Fruit fly (Drosophila melanogaster) whole organism, embryonic: ENCODE results near the gene rut.

Experiments used
- Abd-B ChIP-seq: fragments of 200-800 bp; sonication (Bioruptor generic); optimal IDR thresholded peaks from 2 replicates; lab custom pipeline; 2018; ENCODE audit warnings: missing biosample characterization, mild to moderate bottlenecking, missing genetic modification characterization, moderate library complexity
- Atf-2 ChIP-seq: fragments of 200-800 bp; sonication (Bioruptor generic); optimal IDR thresholded peaks from 2 replicates; lab custom pipeline; 2016; ENCODE audit warnings: missing biosample characterization, missing genetic modification characterization
- B-H2 ChIP-seq: fragments of 200-800 bp; sonication (Bioruptor generic); optimal IDR thresholded peaks from 2 replicates; lab custom pipeline; 2018; ENCODE audit warnings: missing biosample characterization, mild to moderate bottlenecking, missing genetic modification characterization
- Bteb2 ChIP-seq: fragments of 200-800 bp; sonication (Bioruptor generic); optimal IDR thresholded peaks from 2 replicates; lab custom pipeline; 2016; ENCODE audit warnings: missing biosample characterization, missing genetic modification characterization
- CG10267 ChIP-seq: fragments of 200-800 bp; sonication (Bioruptor generic); optimal IDR thresholded peaks from 2 replicates; lab custom pipeline; 2018; ENCODE audit warnings: missing biosample characterization, mild to moderate bottlenecking, missing genetic modification characterization, moderate library complexity
- CG10959 ChIP-seq: fragments of 200-800 bp; sonication (Bioruptor generic); IDR thresholded peaks from 2 replicates; pipeline ENCODE4 v1.3.6; 2022; ENCODE audit warnings: missing biosample characterization, missing genetic modification characterization
- CG11456 ChIP-seq: fragments of 200-800 bp; sonication (Bioruptor generic); IDR thresholded peaks from 3 replicates; pipeline ENCODE4 v1.3.6; 2022; ENCODE audit warnings: missing biosample characterization, missing genetic modification characterization
- CG11560 ChIP-seq: fragments of 200-800 bp; sonication (Bioruptor generic); IDR thresholded peaks from 3 replicates; pipeline ENCODE4 v1.3.6; 2022; ENCODE audit warnings: missing biosample characterization, missing genetic modification characterization
- CG12942 ChIP-seq: fragments of 200-800 bp; sonication (Bioruptor generic); optimal IDR thresholded peaks from 3 replicates; lab custom pipeline; 2016; ENCODE audit warnings: missing biosample characterization, missing genetic modification characterization
- CG17359 ChIP-seq: fragments of 200-800 bp; sonication (Bioruptor generic); optimal IDR thresholded peaks from 3 replicates; lab custom pipeline; 2018; ENCODE audit warnings: missing biosample characterization, mild to moderate bottlenecking, missing genetic modification characterization, moderate library complexity
- CG17912 ChIP-seq: fragments of 200-800 bp; sonication (Bioruptor generic); optimal IDR thresholded peaks from 2 replicates; lab custom pipeline; 2018; ENCODE audit warnings: missing biosample characterization, mild to moderate bottlenecking, missing genetic modification characterization
- CG1792 ChIP-seq: fragments of 200-800 bp; sonication (Bioruptor generic); optimal IDR thresholded peaks from 2 replicates; lab custom pipeline; 2016; ENCODE audit warnings: missing biosample characterization, missing genetic modification characterization
- CG30431 ChIP-seq: fragments of 200-800 bp; sonication (Bioruptor generic); optimal IDR thresholded peaks from 2 replicates; lab custom pipeline; 2017; ENCODE audit warnings: missing biosample characterization, missing genetic modification characterization
- CG31224 ChIP-seq: fragments of 200-800 bp; sonication (Bioruptor generic); IDR thresholded peaks from 2 replicates; pipeline ENCODE4 v1.3.6; 2022; ENCODE audit warnings: missing biosample characterization, missing genetic modification characterization
- CG3995 ChIP-seq: fragments of 200-800 bp; sonication (Bioruptor generic); optimal IDR thresholded peaks from 3 replicates; lab custom pipeline; 2016; ENCODE audit warnings: missing biosample characterization, missing genetic modification characterization
- CG6254 ChIP-seq: fragments of 200-800 bp; sonication (Bioruptor generic); optimal IDR thresholded peaks from 3 replicates; lab custom pipeline; 2017; ENCODE audit warnings: mild to moderate bottlenecking, missing biosample characterization, missing genetic modification reagents, missing genetic modification characterization
- CG7928 ChIP-seq: fragments of 200-800 bp; sonication (Bioruptor generic); optimal IDR thresholded peaks from 2 replicates; lab custom pipeline; 2017; ENCODE audit warnings: missing biosample characterization, mild to moderate bottlenecking, missing genetic modification characterization
- CG8290 ChIP-seq, 3 experiments: fragments of 200-800 bp; sonication (Bioruptor generic); optimal IDR thresholded peaks; 2 replicates each; lab custom pipeline; 2016 to 2019; ENCODE audit warnings: missing biosample characterization in 3 of 3, missing genetic modification characterization in 3 of 3, mild to moderate bottlenecking in 2 of 3, moderate library complexity in 1 of 3
- Dek ChIP-seq: fragments of 200-800 bp; sonication (Bioruptor generic); optimal IDR thresholded peaks from 3 replicates; lab custom pipeline; 2019; ENCODE audit warnings: missing biosample characterization, mild to moderate bottlenecking, missing genetic modification characterization, moderate library complexity
- ERR ChIP-seq: fragments of 200-800 bp; sonication (Bioruptor generic); optimal IDR thresholded peaks from 2 replicates; lab custom pipeline; 2016; ENCODE audit warnings: missing biosample characterization, missing genetic modification characterization
- Fer3 ChIP-seq: fragments of 200-800 bp; sonication (Bioruptor generic); optimal IDR thresholded peaks from 2 replicates; lab custom pipeline; 2018; ENCODE audit warnings: missing biosample characterization, mild to moderate bottlenecking, missing genetic modification characterization, moderate library complexity
- Gsc ChIP-seq: fragments of 200-800 bp; sonication (Bioruptor generic); IDR thresholded peaks from 2 replicates; pipeline ENCODE4 v1.3.6; 2022; ENCODE audit warnings: missing biosample characterization, missing genetic modification characterization
- HLH54F ChIP-seq: fragments of 200-800 bp; sonication (Bioruptor generic); optimal IDR thresholded peaks from 3 replicates; lab custom pipeline; 2016; ENCODE audit warnings: missing biosample characterization, missing genetic modification characterization
- Hr39 ChIP-seq: fragments of >200 bp; optimal IDR thresholded peaks from 2 replicates; lab custom pipeline; 2017
- Lpt ChIP-seq: fragments of >200 bp; optimal IDR thresholded peaks from 2 replicates; lab custom pipeline; 2018; ENCODE audit warnings: missing biosample characterization, missing genetic modification characterization
- Optix ChIP-seq: fragments of 200-800 bp; sonication (Bioruptor generic); IDR thresholded peaks from 3 replicates; pipeline ENCODE4 v1.3.6; 2022; ENCODE audit warnings: missing biosample characterization, missing genetic modification characterization
- Ravus ChIP-seq: fragments of 200-800 bp; sonication (Bioruptor generic); IDR thresholded peaks from 2 replicates; pipeline ENCODE4 v1.3.6; 2022; ENCODE audit warnings: missing biosample characterization, missing genetic modification characterization
- Rx ChIP-seq: fragments of 200-800 bp; sonication (Bioruptor generic); IDR thresholded peaks from 2 replicates; pipeline ENCODE4 v1.3.6; 2022; ENCODE audit warnings: missing biosample characterization, missing genetic modification characterization
- Sin3A ChIP-seq: fragments of >200 bp; optimal IDR thresholded peaks from 2 replicates; lab custom pipeline; 2018
- Sry-δ ChIP-seq: fragments of 200-800 bp; sonication (Bioruptor generic); optimal IDR thresholded peaks from 2 replicates; lab custom pipeline; 2016; ENCODE audit warnings: missing biosample characterization, missing genetic modification characterization
- ac ChIP-seq: fragments of 200-800 bp; sonication (Bioruptor generic); optimal IDR thresholded peaks from 3 replicates; lab custom pipeline; 2017; ENCODE audit warnings: missing biosample characterization, mild to moderate bottlenecking, missing genetic modification characterization
- bcd ChIP-seq: fragments of 200-800 bp; sonication (Bioruptor generic); optimal IDR thresholded peaks from 2 replicates; lab custom pipeline; 2017; ENCODE audit warnings: missing biosample characterization, mild to moderate bottlenecking, missing genetic modification characterization
- bowl ChIP-seq: fragments of 200-800 bp; sonication (Bioruptor generic); IDR thresholded peaks from 2 replicates; pipeline ENCODE4 v1.3.6; 2022; ENCODE audit warnings: missing biosample characterization, missing genetic modification characterization
- croc ChIP-seq: fragments of 200-800 bp; sonication (Bioruptor generic); conservative IDR thresholded peaks from 3 replicates; pipeline ENCODE4 v1.3.6; 2022; ENCODE audit warnings: missing biosample characterization, missing genetic modification characterization
- dmrt99B ChIP-seq: fragments of 200-800 bp; sonication (Bioruptor generic); optimal IDR thresholded peaks from 2 replicates; lab custom pipeline; 2018; ENCODE audit warnings: missing biosample characterization, mild to moderate bottlenecking, missing genetic modification characterization, moderate library complexity
- exex ChIP-seq: fragments of 200-800 bp; sonication (Bioruptor generic); optimal IDR thresholded peaks from 4 replicates; lab custom pipeline; 2018; ENCODE audit warnings: missing biosample characterization, mild to moderate bottlenecking, missing genetic modification characterization, moderate library complexity
- fd102C ChIP-seq: fragments of 200-800 bp; sonication (Bioruptor generic); optimal IDR thresholded peaks from 2 replicates; lab custom pipeline; 2018; ENCODE audit warnings: missing biosample characterization, mild to moderate bottlenecking, missing genetic modification characterization, moderate library complexity
- fd64A ChIP-seq: fragments of 200-800 bp; sonication (Bioruptor generic); optimal IDR thresholded peaks from 3 replicates; lab custom pipeline; 2018; ENCODE audit warnings: missing biosample characterization, mild to moderate bottlenecking, missing genetic modification characterization
- her ChIP-seq: fragments of 200-800 bp; sonication (Bioruptor generic); optimal IDR thresholded peaks from 2 replicates; lab custom pipeline; 2016; ENCODE audit warnings: missing biosample characterization, missing genetic modification characterization
- inv ChIP-seq: fragments of 200-800 bp; sonication (Bioruptor generic); IDR thresholded peaks from 2 replicates; pipeline ENCODE4 v1.3.6; 2022; ENCODE audit warnings: missing biosample characterization, missing genetic modification characterization; ENCODE audit not compliant: partially characterized antibody
- kay ChIP-seq: fragments of 200-800 bp; sonication (Bioruptor generic); optimal IDR thresholded peaks from 2 replicates; lab custom pipeline; 2016; ENCODE audit warnings: missing biosample characterization, missing genetic modification characterization
- kni ChIP-seq: fragments of 200-800 bp; sonication (Bioruptor generic); optimal IDR thresholded peaks from 3 replicates; lab custom pipeline; 2017; ENCODE audit warnings: mild to moderate bottlenecking, missing biosample characterization, missing genetic modification reagents, missing genetic modification characterization
- lmd ChIP-seq: fragments of 200-800 bp; sonication (Bioruptor generic); IDR thresholded peaks from 2 replicates; pipeline ENCODE4 v1.3.6; 2022; ENCODE audit warnings: missing biosample characterization, missing genetic modification characterization
- lov ChIP-seq, 2 experiments: fragments of 200-800 bp in 1 of 2; fragments of >200 bp in 1 of 2; sonication (Bioruptor generic) in 1 of 2; IDR thresholded peaks in 1 of 2; optimal IDR thresholded peaks in 1 of 2; 2 replicates in 1 of 2; 3 replicates in 1 of 2; pipeline versions ENCODE4 v1.3.6 to Lab custom; 2017 to 2022; ENCODE audit warnings: missing biosample characterization in 1 of 2, missing genetic modification characterization in 1 of 2
- luna ChIP-seq: fragments of 200-800 bp; sonication (Bioruptor generic); optimal IDR thresholded peaks from 2 replicates; lab custom pipeline; 2016; ENCODE audit warnings: missing biosample characterization, missing genetic modification characterization
- nau ChIP-seq: fragments of 200-800 bp; sonication (Bioruptor generic); optimal IDR thresholded peaks from 3 replicates; lab custom pipeline; 2017; ENCODE audit warnings: missing biosample characterization, mild to moderate bottlenecking, missing genetic modification characterization, missing genetic modification reagents
- pzg ChIP-seq: fragments of 200-800 bp; sonication (Bioruptor generic); optimal IDR thresholded peaks from 3 replicates; lab custom pipeline; 2018; ENCODE audit warnings: missing biosample characterization, mild to moderate bottlenecking, missing genetic modification characterization, moderate library complexity
- stwl ChIP-seq: fragments of 200-800 bp; sonication (Bioruptor generic); optimal IDR thresholded peaks from 3 replicates; lab custom pipeline; 2018; ENCODE audit warnings: missing biosample characterization, mild to moderate bottlenecking, missing genetic modification characterization, moderate library complexity
- tgo ChIP-seq: fragments of 200-800 bp; sonication (Bioruptor generic); IDR thresholded peaks from 3 replicates; pipeline ENCODE4 v1.3.6; 2022; ENCODE audit warnings: missing biosample characterization, missing genetic modification characterization
- zfh2 ChIP-seq: fragments of 200-800 bp; sonication (Bioruptor generic); optimal IDR thresholded peaks from 2 replicates; lab custom pipeline; 2016; ENCODE audit warnings: missing biosample characterization, missing genetic modification characterization

Gene rut

DNA sequence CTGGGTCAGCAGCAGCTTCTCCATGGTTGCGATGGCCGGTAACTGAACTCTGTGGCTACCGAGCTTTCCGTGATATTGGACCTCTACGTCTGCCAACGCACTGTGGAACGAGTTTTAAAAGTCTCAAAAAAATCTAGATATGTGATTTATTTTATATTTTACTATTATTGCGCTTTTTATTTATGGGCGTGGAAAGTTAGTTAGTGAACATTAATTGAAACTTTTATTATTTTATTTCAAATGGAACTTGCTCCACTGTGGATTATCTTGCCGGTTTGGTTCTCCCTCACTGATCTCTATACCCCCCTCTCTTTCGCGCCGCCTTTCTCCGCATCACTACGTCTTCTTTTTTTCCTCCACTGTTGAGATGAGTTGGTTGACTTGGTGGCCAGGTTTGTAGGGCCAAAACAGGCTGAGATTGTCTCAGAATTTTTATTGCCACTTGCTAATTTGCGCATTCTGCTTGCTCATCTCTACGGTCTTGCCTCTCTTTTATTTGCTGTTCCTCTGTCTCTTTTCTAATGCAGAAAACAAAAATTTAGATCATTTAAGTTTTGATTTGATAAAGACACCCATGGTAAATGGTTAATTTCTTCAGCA, 23.0 kb upstream of the rut start, which contains the start of gene CG9522 (continued):
- TF ChIP-seq CG7928 (no peak), exex (tag; lab: Kevin White, UChicago) (no peak), CG12942 (peak; percentile 7), CG31224 (GFP tag; lab: Robert Waterston, UW) (0 out of 2 replicates have a peak, but pooled peaks have one; percentile 32), CG11560 (tag; lab: Robert Waterston, UW) (no peak), HLH54F (GFP tag; lab: Kevin White, UChicago) (no peak), Bteb2 (GFP tag; lab: Kevin White, UChicago) (peak; percentile 19), stwl (tag; lab: Kevin White, UChicago) (peak; percentile 5), luna (GFP tag; lab: Kevin White, UChicago) (no peak), ac (no peak), her (GFP tag; lab: Kevin White, UChicago) (no peak), fd64A (GFP tag; lab: Kevin White, UChicago) (peak; percentile 43), CG11456 (GFP tag; lab: Robert Waterston, UW) (peak; percentile 69; the same call in 2 of the 3 replicates), lmd (GFP tag; lab: Robert Waterston, UW) (peak; percentile 57), Rx (GFP tag; lab: Robert Waterston, UW) (0 out of 2 replicates have a peak, but pooled peaks have one; percentile 18), dmrt99B (tag; lab: Kevin White, UChicago) (peak; percentile 69), kay (GFP tag; lab: Kevin White, UChicago) (no peak), CG17359 (tag; lab: Kevin White, UChicago) (peak; percentile 77), CG10959 (peak; percentile 79), Optix (GFP tag; lab: Robert Waterston, UW) (peak; percentile 59; the same call in 2 of the 3 replicates), fd102C (GFP tag; lab: Kevin White, UChicago) (no peak), B-H2 (GFP tag; lab: Kevin White, UChicago) (no peak), CG30431 (peak; percentile 32), Lpt (GFP tag; lab: Kevin White, UChicago) (no peak), Abd-B (GFP tag; lab: Kevin White, UChicago) (peak; percentile 10), bowl (peak; percentile 33; the same call in 1 of the 2 replicates), CG6254 (GFP tag; lab: Kevin White, UChicago) (peak; percentile 85), kni (no peak), CG17912 (GFP tag; lab: Kevin White, UChicago) (no peak), pzg (GFP tag; lab: Kevin White, UChicago) (no peak), Ravus (GFP tag; lab: Robert Waterston, UW) (no peak; the same call in 1 of the 2 replicates), Dek (tag; lab: Kevin White, UChicago) (peak; percentile 34), Atf-2 (GFP tag; lab: Kevin White, UChicago) (no peak), Fer3 (tag; lab: Kevin White, UChicago) (peak; percentile 68), CG1792 (GFP tag; lab: Kevin White, UChicago) (no peak), Sry-δ (GFP tag; lab: Kevin White, UChicago) (peak; percentile 3), Sin3A (no peak), CG8290 (GFP tag; optimal IDR thresholded peaks at IDR 0.05; lab: Kevin White, UChicago) (peak; percentile 23), CG8290 (tag; optimal IDR thresholded peaks at IDR 0.05; lab: Kevin White, UChicago) (no peak), Hr39 (no peak), CG10267 (tag; lab: Kevin White, UChicago) (peak; percentile 72), bcd (GFP tag; lab: Kevin White, UChicago) (peak; percentile 72), zfh2 (GFP tag; lab: Kevin White, UChicago) (peak; percentile 3), tgo (peak; percentile 59), lov (optimal IDR thresholded peaks at IDR 0.05; lab: Kevin White, UChicago) (no peak), lov (GFP tag; IDR thresholded peaks at IDR 0.05; lab: Robert Waterston, UW) (peak; percentile 76; the same call in 2 of the 3 replicates), inv (GFP tag; lab: Robert Waterston, UW) (no peak), Gsc (peak; percentile 22; the same call in 1 of the 2 replicates), nau (GFP tag; lab: Kevin White, UChicago) (peak; percentile 30), ERR (GFP tag; lab: Kevin White, UChicago) (peak; percentile 20), croc (GFP tag; lab: Robert Waterston, UW) (peak; percentile 64), CG3995 (no peak)
